Worm (Caenorhabditis elegans): ENCODE measurements around the gene F26F2.8.
"Not testable (repeated sequence)": the region's sequence is repeated elsewhere in the genome, so short reads cannot be mapped to it uniquely, and the experiment has no call there.

Gene F26F2.8

DNA sequence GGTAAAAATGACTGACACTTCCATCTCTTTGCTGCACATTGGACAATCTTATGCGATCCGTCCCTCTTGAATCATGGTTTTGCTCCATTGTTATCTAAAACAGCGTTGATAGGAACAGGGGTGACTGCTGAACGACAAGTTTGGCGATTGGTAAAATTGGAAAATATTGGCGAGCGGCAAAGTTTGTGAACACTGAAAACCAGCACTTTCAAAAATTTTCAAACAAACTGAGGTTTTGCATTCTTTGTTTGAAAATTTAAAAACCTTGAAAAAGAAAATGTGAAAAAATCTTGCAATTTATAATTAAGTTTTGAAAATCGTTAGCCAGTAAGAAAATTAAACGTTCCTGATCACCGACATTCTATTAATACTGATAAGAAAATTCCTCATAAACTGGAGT lies 12.9 kb upstream of the F26F2.8 start, which contains the start of gene F26F2.3:
TSS of gene F26F2.3 (minus strand) at position 101 of the 400 bp plus-strand sequence.
- TF ChIP-seq blmp-1 (tag; optimal IDR thresholded peaks at IDR 0.05; ENCODE audit: insufficient read depth) (no peak), zag-1 (tag; optimal IDR thresholded peaks at IDR 0.05) (no peak), ceh-82 (tag; optimal IDR thresholded peaks at IDR 0.05) (no peak), nhr-10 (tag; optimal IDR thresholded peaks at IDR 0.05) (no peak), nhr-12 (tag; optimal IDR thresholded peaks at IDR 0.05) (no peak), ceh-16 (tag; optimal IDR thresholded peaks at IDR 0.05) (no peak), nhr-129 (tag; optimal IDR thresholded peaks at IDR 0.05) (no peak), lin-13 (GFP tag; optimal IDR thresholded peaks at IDR 0.05) (no peak), Y55F3AM.14 (GFP tag; optimal IDR thresholded peaks at IDR 0.05) (no peak), nhr-77 (tag; optimal IDR thresholded peaks at IDR 0.05) (no peak), unc-62 (GFP tag; optimal IDR thresholded peaks at IDR 0.05) (no peak), nhr-237 (tag; optimal IDR thresholded peaks at IDR 0.05) (no peak), lin-39 (tag; optimal IDR thresholded peaks at IDR 0.05) (no peak), ama-1 (optimal IDR thresholded peaks at IDR 0.05) (no peak), ztf-4 (tag; optimal IDR thresholded peaks at IDR 0.05) (no peak), nhr-23 (tag; optimal IDR thresholded peaks at IDR 0.05) (no peak), lin-11 (tag; optimal IDR thresholded peaks at IDR 0.05) (no peak), C34F6.9 (tag; optimal IDR thresholded peaks at IDR 0.05) (no peak)

DNA sequence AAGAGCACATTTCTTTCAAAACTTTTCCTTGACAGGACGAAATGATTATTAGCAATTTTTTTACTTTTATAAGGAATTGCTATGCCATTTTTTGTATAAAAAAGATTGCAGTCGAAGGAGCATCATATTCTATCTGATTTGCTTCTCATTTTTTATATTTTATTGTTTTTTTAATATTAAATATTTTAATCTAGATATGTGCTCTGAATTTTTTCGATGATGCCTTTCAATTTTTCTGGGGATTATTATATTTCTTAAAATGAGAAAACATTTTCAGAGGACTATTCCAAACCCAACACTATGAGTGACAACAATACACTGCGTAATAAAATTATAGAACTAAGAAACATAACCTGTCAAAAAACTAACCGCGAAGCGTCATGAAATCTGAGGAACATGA lies 10.4 kb upstream of the F26F2.8 start, which contains the start of gene F26F2.4:
TSS of gene F26F2.4 (plus strand) at position 301 of the 400 bp plus-strand sequence.
- not testable (repeated sequence) for TF ChIP-seq blmp-1 (tag; optimal IDR thresholded peaks at IDR 0.05; ENCODE audit: insufficient read depth); lin-13 (GFP tag; optimal IDR thresholded peaks at IDR 0.05); ceh-82 (tag; optimal IDR thresholded peaks at IDR 0.05)

DNA sequence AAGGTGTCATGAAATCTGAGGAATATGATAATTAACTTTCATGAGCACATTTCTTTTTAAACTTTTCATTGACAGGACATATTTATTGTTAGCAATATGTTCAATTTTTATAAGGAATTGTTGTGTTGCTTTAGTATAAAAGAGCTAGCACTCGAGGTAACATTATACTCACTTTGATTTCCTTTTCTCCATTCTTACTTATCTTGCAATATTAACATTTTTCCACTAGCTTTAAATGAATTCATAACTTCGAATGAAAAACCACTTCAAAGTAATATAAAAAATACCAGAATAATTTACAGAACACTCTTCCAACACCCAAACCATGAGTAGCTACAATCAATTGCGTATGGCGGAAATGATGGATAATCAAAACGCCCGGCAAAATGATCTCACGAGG lies 6.0 kb upstream of the F26F2.8 start, which contains the start of gene F26F2.5:
TSS of gene F26F2.5 (plus strand) at position 301 of the 400 bp plus-strand sequence.
- TF ChIP-seq nhr-77 (tag; optimal IDR thresholded peaks at IDR 0.05) (no peak), nhr-6 (tag; optimal IDR thresholded peaks at IDR 0.05) (no peak), snpc-4 (tag; optimal IDR thresholded peaks at IDR 0.05) (no peak), nhr-25 (tag; optimal IDR thresholded peaks at IDR 0.05) (no peak), F13H6.1 (tag; optimal IDR thresholded peaks at IDR 0.05) (no peak), crh-2 (tag; optimal IDR thresholded peaks at IDR 0.05) (no peak), nhr-23 (tag; optimal IDR thresholded peaks at IDR 0.05) (no peak), egl-27 (tag; optimal IDR thresholded peaks at IDR 0.05) (no peak), mdl-1 (tag; optimal IDR thresholded peaks at IDR 0.05) (no peak), sem-4 (tag; optimal IDR thresholded peaks at IDR 0.05) (no peak)

DNA sequence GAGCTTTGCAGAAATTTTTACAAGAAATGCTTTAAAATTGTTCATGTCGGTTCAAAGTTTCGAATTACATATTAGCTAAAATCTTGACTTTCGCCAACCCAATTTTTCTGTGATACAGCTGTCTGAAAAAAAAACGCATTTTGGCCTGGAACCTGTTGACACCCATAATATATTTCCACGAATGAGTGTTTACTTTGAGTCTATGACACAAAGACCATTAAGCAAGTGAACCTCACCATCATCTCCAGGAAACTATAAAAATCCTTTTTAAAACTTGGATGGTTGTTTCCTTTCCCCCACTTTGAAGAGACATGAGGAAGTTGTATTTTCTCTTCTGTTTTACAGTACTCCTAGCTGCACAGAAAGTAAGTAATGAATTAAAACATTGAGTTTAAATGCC lies 5.0 kb upstream of the F26F2.8 start, which contains the start of gene clec-263:
TSS of gene clec-263 (plus strand) at position 301 of the 400 bp plus-strand sequence.
- TF ChIP-seq elt-1 (tag; optimal IDR thresholded peaks at IDR 0.05): no peak
- no peak for TF ChIP-seq ztf-1 (GFP tag; conservative IDR thresholded peaks at IDR 0.05)
- TF ChIP-seq nhr-77 (tag; optimal IDR thresholded peaks at IDR 0.05): no peak
- no peak for TF ChIP-seq snpc-4 (tag; optimal IDR thresholded peaks at IDR 0.05)
- no peak for TF ChIP-seq nhr-129 (tag; optimal IDR thresholded peaks at IDR 0.05)
- TF ChIP-seq unc-39 (tag; optimal IDR thresholded peaks at IDR 0.05): no peak
- no peak for TF ChIP-seq ama-1 (optimal IDR thresholded peaks at IDR 0.05)
- TF ChIP-seq unc-62 (GFP tag; optimal IDR thresholded peaks at IDR 0.05): no peak
- no peak for TF ChIP-seq fos-1 (tag; optimal IDR thresholded peaks at IDR 0.05)
- TF ChIP-seq sma-3 (GFP tag; optimal IDR thresholded peaks at IDR 0.05): no peak
- no peak for TF ChIP-seq nhr-25 (tag; optimal IDR thresholded peaks at IDR 0.05)
- TF ChIP-seq aly-2 (tag; optimal IDR thresholded peaks at IDR 0.05): no peak
- TF ChIP-seq ztf-4 (tag; optimal IDR thresholded peaks at IDR 0.05): no peak
- no peak for TF ChIP-seq C34F6.9 (tag; optimal IDR thresholded peaks at IDR 0.05)
- no peak for TF ChIP-seq ceh-82 (tag; optimal IDR thresholded peaks at IDR 0.05)
- no peak for TF ChIP-seq sma-9 (GFP tag; optimal IDR thresholded peaks at IDR 0.05)
- TF ChIP-seq sma-9 (tag; optimal IDR thresholded peaks at IDR 0.05): no peak
- TF ChIP-seq sem-4 (tag; optimal IDR thresholded peaks at IDR 0.05): no peak

DNA sequence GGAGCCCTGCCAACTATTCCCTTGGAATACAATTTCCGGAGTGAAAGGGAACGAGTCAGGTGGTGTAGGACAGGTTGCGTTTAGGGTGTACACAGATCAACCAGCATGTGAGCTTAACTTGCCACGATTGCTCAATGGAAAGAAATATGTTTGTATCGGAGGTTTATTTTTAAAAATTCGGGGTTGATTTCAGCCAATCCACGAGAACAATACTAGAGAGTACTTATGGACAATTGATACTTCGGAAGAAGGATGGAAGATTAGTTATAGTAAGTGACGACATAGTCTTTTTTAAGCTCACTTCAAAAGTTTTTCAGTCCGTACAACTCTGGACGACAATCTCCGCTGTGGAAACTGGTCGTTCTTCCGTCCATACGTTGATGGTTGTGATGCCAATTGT lies 4.5 kb upstream of the F26F2.8 start:
- TF ChIP-seq lin-11 (tag; optimal IDR thresholded peaks at IDR 0.05): no peak
